Worm (Caenorhabditis elegans): Measurements from ENCODE around the gene cav-2.

DNA sequence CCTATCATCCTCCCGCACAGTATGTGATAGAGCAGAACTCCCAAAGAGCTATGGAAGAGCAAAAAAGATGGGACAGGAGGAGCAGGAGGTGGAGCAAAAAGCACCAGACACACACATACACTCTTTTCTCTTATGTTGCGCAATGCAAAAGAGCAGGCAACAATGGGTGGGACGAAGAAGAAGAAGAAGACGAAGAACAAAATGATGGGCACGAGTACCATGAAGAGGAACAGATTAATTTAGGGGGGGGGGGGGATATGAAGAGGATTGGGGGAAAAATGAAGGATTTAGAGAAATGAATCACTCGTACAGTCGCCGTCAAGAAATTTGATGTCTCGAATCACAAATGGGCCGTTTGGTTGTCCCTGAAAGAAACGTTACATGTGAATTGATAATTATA is 45.3 kb upstream of the cav-2 start, which contains the start of gene avr-15:
- TF ChIP-seq W03F9.2 (tag; optimal IDR thresholded peaks at IDR 0.05) (no peak), dao-5 (tag; optimal IDR thresholded peaks at IDR 0.05) (no peak)

All from whole organism, L4/young adult.